Fruit fly (Drosophila melanogaster) whole organism, embryonic: ENCODE measurements around the gene Tre1.
A peak's percentile ranks its signal among the peaks of the same experiment; 100 is the strongest.

Experiments used
- B-H2 ChIP-seq: fragments of 200-800 bp; sonication (Bioruptor generic); optimal IDR thresholded peaks from 2 replicates; lab custom pipeline; 2018; ENCODE audit warnings: missing biosample characterization, mild to moderate bottlenecking, missing genetic modification characterization
- CG10321 ChIP-seq: fragments of 200-800 bp; sonication (Bioruptor generic); IDR thresholded peaks from 2 replicates; pipeline ENCODE4 v1.3.6; 2022; ENCODE audit warnings: missing biosample characterization, missing genetic modification characterization
- CG11093 ChIP-seq: fragments of 200-800 bp; sonication (Bioruptor generic); IDR thresholded peaks from 3 replicates; pipeline ENCODE4 v1.3.6; 2022; ENCODE audit warnings: missing biosample characterization, missing genetic modification characterization
- CG11560 ChIP-seq: fragments of 200-800 bp; sonication (Bioruptor generic); IDR thresholded peaks from 3 replicates; pipeline ENCODE4 v1.3.6; 2022; ENCODE audit warnings: missing biosample characterization, missing genetic modification characterization
- CG13894 ChIP-seq: fragments of 200-800 bp; sonication (Bioruptor generic); optimal IDR thresholded peaks from 3 replicates; lab custom pipeline; 2018; ENCODE audit warnings: missing biosample characterization, mild to moderate bottlenecking, missing genetic modification characterization, moderate library complexity
- CG15269 ChIP-seq: fragments of 200-800 bp; sonication (Bioruptor generic); optimal IDR thresholded peaks from 2 replicates; lab custom pipeline; 2018; ENCODE audit warnings: missing biosample characterization, mild to moderate bottlenecking, missing genetic modification characterization, moderate library complexity
- CG16813 ChIP-seq: fragments of 200-800 bp; sonication (Bioruptor generic); IDR thresholded peaks from 3 replicates; pipeline ENCODE4 v1.3.6; 2022; ENCODE audit warnings: missing biosample characterization, missing genetic modification characterization; ENCODE audit not compliant: partially characterized antibody
- CG17802 ChIP-seq: fragments of 200-800 bp; sonication (Bioruptor generic); optimal IDR thresholded peaks from 2 replicates; lab custom pipeline; 2018; ENCODE audit warnings: missing biosample characterization, mild to moderate bottlenecking, missing genetic modification characterization, moderate library complexity
- CG18619 ChIP-seq: fragments of 200-800 bp; sonication (Bioruptor generic); optimal IDR thresholded peaks from 3 replicates; lab custom pipeline; 2017; ENCODE audit warnings: missing biosample characterization, mild to moderate bottlenecking, missing genetic modification characterization
- CG31224 ChIP-seq: fragments of 200-800 bp; sonication (Bioruptor generic); IDR thresholded peaks from 2 replicates; pipeline ENCODE4 v1.3.6; 2022; ENCODE audit warnings: missing biosample characterization, missing genetic modification characterization
- CG31365 ChIP-seq: fragments of 200-800 bp; sonication (Bioruptor generic); optimal IDR thresholded peaks from 2 replicates; lab custom pipeline; 2018; ENCODE audit warnings: missing biosample characterization, mild to moderate bottlenecking, missing genetic modification characterization
- CG31388 ChIP-seq: fragments of 200-800 bp; sonication (Bioruptor generic); optimal IDR thresholded peaks from 2 replicates; lab custom pipeline; 2016; ENCODE audit warnings: missing biosample characterization, missing genetic modification characterization
- CG34376 ChIP-seq: fragments of 200-800 bp; sonication (Bioruptor generic); optimal IDR thresholded peaks from 2 replicates; lab custom pipeline; 2018; ENCODE audit warnings: missing biosample characterization, mild to moderate bottlenecking, missing genetic modification characterization
- CG43689 ChIP-seq: fragments of 200-800 bp; sonication (Bioruptor generic); IDR thresholded peaks from 2 replicates; pipeline ENCODE4 v1.3.6; 2022; ENCODE audit warnings: missing biosample characterization, missing genetic modification characterization
- CG4854 ChIP-seq: fragments of 200-800 bp; sonication (Bioruptor generic); optimal IDR thresholded peaks from 2 replicates; lab custom pipeline; 2016; ENCODE audit warnings: missing biosample characterization, missing genetic modification characterization, inconsistent platforms
- CG6689 ChIP-seq: fragments of 200-800 bp; sonication (Bioruptor generic); IDR thresholded peaks from 2 replicates; pipeline ENCODE4 v1.3.6; 2022; ENCODE audit warnings: missing biosample characterization, missing genetic modification characterization
- CG6791 ChIP-seq: fragments of 200-800 bp; sonication (Bioruptor generic); IDR thresholded peaks from 3 replicates; pipeline ENCODE4 v1.3.6; 2022; ENCODE audit warnings: missing biosample characterization, missing genetic modification characterization; ENCODE audit not compliant: partially characterized antibody
- CG8478 ChIP-seq: fragments of >200 bp; optimal IDR thresholded peaks from 2 replicates; lab custom pipeline; 2018
- CG9932 ChIP-seq: fragments of 200-800 bp; sonication (Bioruptor generic); IDR thresholded peaks from 2 replicates; pipeline ENCODE4 v1.3.6; 2022; ENCODE audit warnings: missing biosample characterization, missing genetic modification characterization
- Eip74EF ChIP-seq, 2 experiments: fragments of 200-800 bp in 1 of 2; fragments of >200 bp in 1 of 2; sonication (Bioruptor generic) in 1 of 2; optimal IDR thresholded peaks; 2 replicates each; lab custom pipeline; 2017 to 2019; ENCODE audit warnings: missing biosample characterization in 2 of 2, missing genetic modification characterization in 2 of 2, mild to moderate bottlenecking in 1 of 2, moderate library complexity in 1 of 2
- Ets97D ChIP-seq: fragments of 200-800 bp; sonication (Bioruptor generic); optimal IDR thresholded peaks from 3 replicates; lab custom pipeline; 2016; ENCODE audit warnings: missing biosample characterization, missing genetic modification characterization
- Fer2 ChIP-seq: fragments of 200-800 bp; sonication (Bioruptor generic); optimal IDR thresholded peaks from 2 replicates; lab custom pipeline; 2018; ENCODE audit warnings: missing biosample characterization, mild to moderate bottlenecking, missing genetic modification characterization, moderate library complexity
- HLH4C ChIP-seq: fragments of 200-800 bp; sonication (Bioruptor generic); IDR thresholded peaks from 3 replicates; pipeline ENCODE4 v1.3.6; 2022; ENCODE audit warnings: missing biosample characterization, missing genetic modification characterization; ENCODE audit not compliant: partially characterized antibody
- Kr ChIP-seq: fragments of 200-800 bp; sonication (Bioruptor generic); optimal IDR thresholded peaks from 2 replicates; lab custom pipeline; 2017; ENCODE audit warnings: missing biosample characterization, mild to moderate bottlenecking, missing genetic modification characterization
- NfI ChIP-seq: fragments of 200-800 bp; sonication (Bioruptor generic); optimal IDR thresholded peaks from 3 replicates; lab custom pipeline; 2018; ENCODE audit warnings: missing biosample characterization, mild to moderate bottlenecking, missing genetic modification characterization, moderate library complexity
- Oli ChIP-seq: fragments of 200-800 bp; sonication (Bioruptor generic); optimal IDR thresholded peaks from 2 replicates; lab custom pipeline; 2018; ENCODE audit warnings: missing biosample characterization, mild to moderate bottlenecking, missing genetic modification characterization, moderate library complexity
- Ptx1 ChIP-seq: fragments of 200-800 bp; sonication (Bioruptor generic); IDR thresholded peaks from 2 replicates; pipeline ENCODE4 v1.3.6; 2022; ENCODE audit warnings: missing biosample characterization, missing genetic modification characterization
- Ravus ChIP-seq: fragments of 200-800 bp; sonication (Bioruptor generic); IDR thresholded peaks from 2 replicates; pipeline ENCODE4 v1.3.6; 2022; ENCODE audit warnings: missing biosample characterization, missing genetic modification characterization
- Sox102F ChIP-seq: fragments of 200-800 bp; sonication (Bioruptor generic); optimal IDR thresholded peaks from 2 replicates; lab custom pipeline; 2018; ENCODE audit warnings: missing biosample characterization, mild to moderate bottlenecking, missing genetic modification characterization, moderate library complexity
- TFAM ChIP-seq: fragments of 200-800 bp; sonication (Bioruptor generic); optimal IDR thresholded peaks from 2 replicates; lab custom pipeline; 2017; ENCODE audit warnings: missing biosample characterization, missing genetic modification characterization, inconsistent platforms
- Vsx1 ChIP-seq: fragments of 200-800 bp; sonication (Bioruptor generic); optimal IDR thresholded peaks from 2 replicates; lab custom pipeline; 2017; ENCODE audit warnings: missing biosample characterization, mild to moderate bottlenecking, missing genetic modification characterization, missing genetic modification reagents
- Xrp1 ChIP-seq: fragments of 200-800 bp; sonication (Bioruptor generic); IDR thresholded peaks from 2 replicates; pipeline ENCODE4 v1.3.6; 2022; ENCODE audit warnings: missing biosample characterization, missing genetic modification characterization
- ase ChIP-seq: fragments of 200-800 bp; sonication (Bioruptor generic); IDR thresholded peaks from 3 replicates; pipeline ENCODE4 v1.3.6; 2022; ENCODE audit warnings: missing biosample characterization, missing genetic modification characterization
- bcd ChIP-seq: fragments of 200-800 bp; sonication (Bioruptor generic); optimal IDR thresholded peaks from 2 replicates; lab custom pipeline; 2017; ENCODE audit warnings: missing biosample characterization, mild to moderate bottlenecking, missing genetic modification characterization
- cas ChIP-seq: fragments of 200-800 bp; sonication (Bioruptor generic); IDR thresholded peaks from 2 replicates; pipeline ENCODE4 v1.3.6; 2022; ENCODE audit warnings: missing biosample characterization, missing genetic modification characterization
- crp ChIP-seq, 2 experiments: fragments of 200-800 bp; sonication (Bioruptor generic); optimal IDR thresholded peaks; 2 replicates in 1 of 2; 3 replicates in 1 of 2; lab custom pipeline; 2017; ENCODE audit warnings: missing biosample characterization in 2 of 2, missing genetic modification characterization in 2 of 2, mild to moderate bottlenecking in 1 of 2, moderate library complexity in 1 of 2
- dati ChIP-seq: fragments of 200-800 bp; sonication (Bioruptor generic); IDR thresholded peaks from 2 replicates; pipeline ENCODE4 v1.3.6; 2022; ENCODE audit warnings: missing biosample characterization, missing genetic modification characterization
- dimm ChIP-seq: fragments of 200-800 bp; sonication (Bioruptor generic); IDR thresholded peaks from 2 replicates; pipeline ENCODE4 v1.3.6; 2022; ENCODE audit warnings: missing biosample characterization, missing genetic modification characterization
- dysf ChIP-seq: fragments of 200-800 bp; sonication (Bioruptor generic); IDR thresholded peaks from 3 replicates; pipeline ENCODE4 v1.3.6; 2022; ENCODE audit warnings: missing biosample characterization, missing genetic modification characterization
- esg ChIP-seq: fragments of 200-800 bp; sonication (Bioruptor generic); conservative IDR thresholded peaks from 2 replicates; pipeline ENCODE4 v1.3.6; 2022; ENCODE audit warnings: missing biosample characterization, missing genetic modification characterization
- fru ChIP-seq: fragments of >200 bp; optimal IDR thresholded peaks from 2 replicates; lab custom pipeline; 2017
- gem ChIP-seq: fragments of 200-800 bp; sonication (Bioruptor generic); optimal IDR thresholded peaks from 2 replicates; lab custom pipeline; 2019; ENCODE audit warnings: missing biosample characterization, mild to moderate bottlenecking, missing genetic modification characterization, moderate library complexity
- gsb ChIP-seq: fragments of 200-800 bp; sonication (Bioruptor generic); IDR thresholded peaks from 2 replicates; pipeline ENCODE4 v1.3.6; 2022; ENCODE audit warnings: missing biosample characterization, missing genetic modification characterization
- pfk ChIP-seq: fragments of 200-800 bp; sonication (Bioruptor generic); optimal IDR thresholded peaks from 2 replicates; lab custom pipeline; 2018; ENCODE audit warnings: missing biosample characterization, mild to moderate bottlenecking, missing genetic modification characterization, moderate library complexity
- pum ChIP-seq: fragments of 200-800 bp; sonication (Bioruptor generic); optimal IDR thresholded peaks from 2 replicates; lab custom pipeline; 2016; ENCODE audit warnings: missing biosample characterization, missing genetic modification characterization
- schlank ChIP-seq: fragments of 200-800 bp; sonication (Bioruptor generic); optimal IDR thresholded peaks from 2 replicates; lab custom pipeline; 2018; ENCODE audit warnings: missing biosample characterization, mild to moderate bottlenecking, missing genetic modification characterization
- slp2 ChIP-seq: fragments of 200-800 bp; sonication (Bioruptor generic); optimal IDR thresholded peaks from 2 replicates; lab custom pipeline; 2016; ENCODE audit warnings: missing biosample characterization, missing genetic modification characterization
- sob ChIP-seq: fragments of 200-800 bp; sonication (Bioruptor generic); IDR thresholded peaks from 2 replicates; pipeline ENCODE4 v1.3.6; 2022; ENCODE audit warnings: missing biosample characterization, missing genetic modification characterization
- tap ChIP-seq: fragments of 200-800 bp; optimal IDR thresholded peaks from 3 replicates; lab custom pipeline; 2019; ENCODE audit warnings: missing biosample characterization, mild to moderate bottlenecking, missing genetic modification characterization, moderate library complexity
- trem ChIP-seq: fragments of 200-800 bp; optimal IDR thresholded peaks from 3 replicates; lab custom pipeline; 2019; ENCODE audit warnings: missing biosample characterization, mild to moderate bottlenecking, missing genetic modification characterization, moderate library complexity
- zen2 ChIP-seq: fragments of 200-800 bp; sonication (Bioruptor generic); IDR thresholded peaks from 3 replicates; pipeline ENCODE4 v1.3.6; 2022; ENCODE audit warnings: missing biosample characterization, missing genetic modification characterization; ENCODE audit not compliant: partially characterized antibody

Tre1 gene

DNA sequence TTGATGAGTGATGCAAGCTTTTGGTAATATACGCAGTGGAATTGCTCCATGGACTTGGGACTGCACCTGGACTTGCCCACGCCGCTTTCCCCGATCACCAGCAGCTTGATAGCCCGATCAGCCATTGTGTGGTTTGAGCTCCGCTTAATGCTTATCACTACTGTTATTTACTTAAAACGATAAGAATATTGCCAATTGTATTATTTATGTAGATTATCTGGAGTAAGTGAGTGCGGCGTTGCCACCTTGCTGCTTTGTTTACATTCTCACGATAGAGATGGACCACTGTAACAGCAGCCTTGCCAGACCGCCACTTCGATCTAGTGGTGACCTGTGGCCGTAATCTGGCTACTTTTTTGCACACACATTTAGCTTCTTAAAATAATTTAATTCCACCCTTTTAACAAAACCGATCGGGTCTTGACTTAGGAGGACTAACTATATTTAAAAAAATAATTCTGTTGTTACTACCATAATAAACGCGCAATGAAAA lies 8.2 kb downstream of the Tre1 start, which contains the start of gene Rab18 (continued):
- TF ChIP-seq CG10321 (GFP tag; lab: Robert Waterston, UW), result no peak
- no peak for TF ChIP-seq CG31224 (GFP tag; lab: Robert Waterston, UW)
- peak; percentile 14; the same call in 1 of the 3 replicates for TF ChIP-seq CG11093 (GFP tag; lab: Robert Waterston, UW)
- TF ChIP-seq esg (GFP tag; lab: Robert Waterston, UW), result no peak
- no peak for TF ChIP-seq CG31365
- TF ChIP-seq sob (GFP tag; lab: Robert Waterston, UW), result peak; percentile 13; the same call in 1 of the 2 replicates
- no peak for TF ChIP-seq fru (lab: Kevin White, UChicago)
- TF ChIP-seq bcd (GFP tag; lab: Kevin White, UChicago), result no peak
- peak; percentile 8 for TF ChIP-seq trem (tag; lab: Kevin White, UChicago)
- TF ChIP-seq Ptx1, result peak; percentile 57
- no peak for TF ChIP-seq Xrp1 (GFP tag; lab: Robert Waterston, UW)
- no peak for TF ChIP-seq CG43689 (GFP tag; lab: Robert Waterston, UW)
- no peak for TF ChIP-seq CG8478 (lab: Kevin White, UChicago)
- no peak for TF ChIP-seq CG31388 (GFP tag; lab: Kevin White, UChicago)
- TF ChIP-seq HLH4C (GFP tag; lab: Robert Waterston, UW), result peak; percentile 35; the same call in 1 of the 3 replicates
- TF ChIP-seq CG15269 (tag; lab: Kevin White, UChicago), result no peak
- TF ChIP-seq CG9932 (GFP tag; lab: Robert Waterston, UW), result peak; percentile 77
- TF ChIP-seq B-H2 (GFP tag; lab: Kevin White, UChicago), result no peak
- TF ChIP-seq Eip74EF (GFP tag; optimal IDR thresholded peaks at IDR 0.05; lab: Kevin White, UChicago), result no peak
- TF ChIP-seq Fer2 (tag; lab: Kevin White, UChicago), result no peak
- peak; percentile 69 for TF ChIP-seq CG6791 (GFP tag; lab: Robert Waterston, UW)
- TF ChIP-seq CG4854 (GFP tag; lab: Kevin White, UChicago), result no peak
- TF ChIP-seq CG16813 (GFP tag; lab: Robert Waterston, UW), result peak; percentile 65
- no peak for TF ChIP-seq crp (GFP tag; optimal IDR thresholded peaks at IDR 0.05; lab: Kevin White, UChicago)
- TF ChIP-seq cas (GFP tag; lab: Robert Waterston, UW), result 0 out of 2 replicates have a peak, but pooled peaks have one; percentile 26
- TF ChIP-seq slp2 (GFP tag; lab: Kevin White, UChicago), result peak; percentile 52
- no peak for TF ChIP-seq dati (GFP tag; lab: Robert Waterston, UW)
- no peak for TF ChIP-seq Oli
- TF ChIP-seq zen2 (GFP tag; lab: Robert Waterston, UW), result no peak
- no peak; the same call in 1 of the 2 replicates for TF ChIP-seq CG6689
- no peak for TF ChIP-seq tap (tag; lab: Kevin White, UChicago)
- no peak for TF ChIP-seq gem (tag; lab: Kevin White, UChicago)
- peak; percentile 23 for TF ChIP-seq Ets97D (GFP tag; lab: Kevin White, UChicago)
- TF ChIP-seq CG18619 (GFP tag; lab: Kevin White, UChicago), result no peak
- no peak for TF ChIP-seq CG13894 (tag; lab: Kevin White, UChicago)
- TF ChIP-seq Kr (GFP tag; lab: Kevin White, UChicago), result no peak
- no peak for TF ChIP-seq CG17802 (tag; lab: Kevin White, UChicago)
- TF ChIP-seq Ravus, result no peak
- TF ChIP-seq ase (GFP tag; lab: Robert Waterston, UW), result 0 out of 3 replicates have a peak, but pooled peaks have one; percentile 19
- no peak for TF ChIP-seq Vsx1
- TF ChIP-seq Sox102F (GFP tag; lab: Kevin White, UChicago), result no peak
- no peak for TF ChIP-seq TFAM (GFP tag; lab: Kevin White, UChicago)
- TF ChIP-seq pum (GFP tag; lab: Kevin White, UChicago), result peak; percentile 27
- 0 out of 3 replicates have a peak, but pooled peaks have one; percentile 33 for TF ChIP-seq dysf (GFP tag; lab: Robert Waterston, UW)
- TF ChIP-seq pfk (GFP tag; lab: Kevin White, UChicago), result no peak
- no peak for TF ChIP-seq dimm
- no peak for TF ChIP-seq CG34376 (GFP tag; lab: Kevin White, UChicago)
- no peak for TF ChIP-seq gsb (GFP tag; lab: Robert Waterston, UW)
- no peak for TF ChIP-seq CG11560
- peak; percentile 28 for TF ChIP-seq NfI
- no peak for TF ChIP-seq schlank (tag; lab: Kevin White, UChicago)
